Worm (Caenorhabditis elegans) whole organism, L4/young adult: ENCODE results near the gene nhr-196.

Source experiments
- W03F9.2 ChIP-seq: fragments of 150-350 bp; optimal IDR thresholded peaks from 2 replicates; lab custom pipeline; 2014; ENCODE audit warnings: missing biosample characterization, missing genetic modification characterization
- dao-5 ChIP-seq: sonication (generic microtip); optimal IDR thresholded peaks from 2 replicates; lab custom pipeline; 2016; ENCODE audit warnings: missing genotype, missing genetic modification characterization, moderate library complexity, missing compliant biosample characterization

DNA sequence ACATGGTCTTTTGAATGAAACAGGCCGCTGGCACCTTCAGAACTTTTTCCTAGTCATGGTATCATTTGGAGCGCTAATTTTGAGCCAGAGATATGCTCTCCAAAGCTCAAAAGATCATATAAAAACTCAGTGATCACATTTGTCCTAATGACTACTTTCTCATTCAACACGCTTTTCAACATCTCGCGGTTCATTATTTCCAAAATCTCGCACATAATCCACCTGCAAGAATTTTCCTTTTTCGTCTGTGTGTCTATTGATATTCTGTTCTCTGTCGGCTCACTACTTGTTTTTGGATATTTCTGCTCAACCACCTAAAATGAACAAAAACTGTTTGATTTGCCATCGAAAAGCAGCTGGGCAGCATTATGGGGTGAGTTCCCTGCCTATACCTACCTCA is 11.8 kb upstream of the nhr-196 start, which contains the start of gene nhr-51:
- TF ChIP-seq W03F9.2 (tag; lab: Kevin White, UChicago) (no peak), dao-5 (tag; lab: Kevin White, UChicago) (no peak)
